Worm (Caenorhabditis elegans) whole organism, L4 larva: Measurements from ENCODE around the gene Y2H9A.4.

Experiments
- D1046.2 ChIP-seq: fragments of 200-800 bp; sonication (Bioruptor generic); IDR thresholded peaks from 2 replicates; pipeline ENCODE4 v1.3.6; 2022; ENCODE audit warnings: missing genetic modification characterization, missing compliant biosample characterization
- F49E8.2 ChIP-seq: sonication (generic microtip); optimal IDR thresholded peaks from 2 replicates; lab custom pipeline; 2016; ENCODE audit warnings: missing compliant biosample characterization, mild to moderate bottlenecking, missing genetic modification characterization, borderline replicate concordance
- R02D3.7 ChIP-seq: fragments of 150-350 bp; sonication (generic microtip); optimal IDR thresholded peaks from 3 replicates; lab custom pipeline; 2014; ENCODE audit warnings: missing biosample characterization, missing genetic modification characterization
- T26A8.4 ChIP-seq: fragments of 200-800 bp; sonication (Bioruptor generic); IDR thresholded peaks from 2 replicates; pipeline ENCODE4 v1.3.6; 2022; ENCODE audit warnings: missing genetic modification characterization, missing compliant biosample characterization
- Y75B8A.6 ChIP-seq: fragments of 200-800 bp; sonication (Bioruptor generic); IDR thresholded peaks from 2 replicates; pipeline ENCODE4 v1.3.6; 2022; ENCODE audit warnings: missing genetic modification reagents, missing genetic modification characterization, missing compliant biosample characterization
- ZK546.5 ChIP-seq, 2 experiments: sonication (generic microtip); optimal IDR thresholded peaks; 2 replicates each; lab custom pipeline; 2017; ENCODE audit warnings: missing biosample characterization in 2 of 2, missing genetic modification characterization in 2 of 2
- ama-1 ChIP-seq: fragments of 150-350 bp; optimal IDR thresholded peaks from 2 replicates; lab custom pipeline; 2014; ENCODE audit warnings: inconsistent platforms, mixed read lengths
- arid-1 ChIP-seq: fragments of 200-800 bp; sonication (Bioruptor generic); conservative IDR thresholded peaks from 2 replicates; pipeline ENCODE4 v1.3.6; 2022; ENCODE audit warnings: missing genetic modification reagents, missing genetic modification characterization, missing compliant biosample characterization
- attf-4 ChIP-seq: sonication (generic microtip); optimal IDR thresholded peaks from 3 replicates; lab custom pipeline; 2017; ENCODE audit warnings: missing biosample characterization, missing genetic modification characterization
- ceh-32 ChIP-seq: sonication (generic microtip); optimal IDR thresholded peaks from 2 replicates; lab custom pipeline; 2016; ENCODE audit warnings: mild to moderate bottlenecking, missing genetic modification characterization, missing compliant biosample characterization; ENCODE audit not compliant: poor library complexity
- ceh-44 ChIP-seq: fragments of 200-800 bp; sonication (Bioruptor generic); IDR thresholded peaks from 2 replicates; pipeline ENCODE4 v1.3.6; 2022; ENCODE audit warnings: missing genetic modification reagents, missing genetic modification characterization, missing compliant biosample characterization
- cey-2 ChIP-seq: sonication (generic microtip); optimal IDR thresholded peaks from 3 replicates; lab custom pipeline; 2017; ENCODE audit warnings: missing genetic modification characterization, mild to moderate bottlenecking, missing compliant biosample characterization, antibody characterized with exemption, borderline replicate concordance; ENCODE audit not compliant: insufficient read depth
- ctbp-1 ChIP-seq: fragments of 200-800 bp; sonication (Bioruptor generic); IDR thresholded peaks from 2 replicates; pipeline ENCODE4 v1.3.6; 2022; ENCODE audit warnings: missing genetic modification reagents, missing genetic modification characterization, missing compliant biosample characterization
- daf-12 ChIP-seq: fragments of 150-350 bp; optimal IDR thresholded peaks from 2 replicates; lab custom pipeline; 2014; ENCODE audit warnings: missing biosample characterization, missing genetic modification reagents, missing genetic modification characterization
- daf-16 ChIP-seq, 3 experiments: sonication (generic microtip); optimal IDR thresholded peaks; 2 replicates each; lab custom pipeline; 2016 to 2017; ENCODE audit warnings: missing genetic modification characterization in 3 of 3, missing genetic modification reagents in 3 of 3, mild to moderate bottlenecking in 2 of 3, missing compliant biosample characterization in 2 of 3, missing biosample characterization in 1 of 3, moderate library complexity in 1 of 3
- dmd-6 ChIP-seq: fragments of 200-800 bp; sonication (Bioruptor generic); IDR thresholded peaks from 2 replicates; pipeline ENCODE4 v1.3.6; 2022; ENCODE audit warnings: missing genetic modification reagents, missing genetic modification characterization, missing compliant biosample characterization
- dmd-9 ChIP-seq: fragments of 200-800 bp; sonication (Bioruptor generic); IDR thresholded peaks from 2 replicates; pipeline ENCODE4 v1.3.6; 2022; ENCODE audit warnings: missing genetic modification reagents, missing genetic modification characterization, missing compliant biosample characterization
- dve-1 ChIP-seq: sonication (generic microtip); optimal IDR thresholded peaks from 2 replicates; lab custom pipeline; 2017; ENCODE audit warnings: antibody characterized with exemption, mild to moderate bottlenecking, missing genetic modification characterization, missing compliant biosample characterization; ENCODE audit not compliant: insufficient read depth
- egl-27 ChIP-seq: sonication (generic microtip); optimal IDR thresholded peaks from 3 replicates; lab custom pipeline; 2017; ENCODE audit warnings: missing biosample characterization, missing genetic modification reagents, missing genetic modification characterization
- egl-43 ChIP-seq: fragments of 200-800 bp; sonication (Bioruptor generic); IDR thresholded peaks from 2 replicates; pipeline ENCODE4 v1.3.6; 2022; ENCODE audit warnings: missing genetic modification reagents, missing genetic modification characterization, missing compliant biosample characterization
- fkh-10 ChIP-seq: fragments of 150-350 bp; optimal IDR thresholded peaks from 2 replicates; lab custom pipeline; 2014; ENCODE audit warnings: missing biosample characterization, missing genetic modification reagents, missing genetic modification characterization
- fos-1 ChIP-seq: fragments of 150-350 bp; optimal IDR thresholded peaks from 2 replicates; lab custom pipeline; 2014; ENCODE audit warnings: missing biosample characterization, missing genetic modification characterization
- hif-1 ChIP-seq, 2 experiments: sonication (generic microtip); optimal IDR thresholded peaks; 2 replicates each; lab custom pipeline; 2016 to 2017; ENCODE audit warnings: missing compliant biosample characterization in 2 of 2, missing genetic modification characterization in 2 of 2, missing genetic modification reagents in 2 of 2, missing genotype in 2 of 2, mild to moderate bottlenecking in 1 of 2
- hlh-11 ChIP-seq: fragments of 200-800 bp; sonication (Bioruptor generic); optimal IDR thresholded peaks from 2 replicates; lab custom pipeline; 2018; ENCODE audit warnings: mild to moderate bottlenecking, missing genetic modification characterization, missing compliant biosample characterization
- hlh-30 ChIP-seq: sonication (generic microtip); optimal IDR thresholded peaks from 2 replicates; lab custom pipeline; 2017; ENCODE audit warnings: antibody characterized with exemption, mild to moderate bottlenecking, missing genetic modification characterization, missing compliant biosample characterization; ENCODE audit not compliant: insufficient read depth
- jun-1 ChIP-seq: fragments of 150-350 bp; optimal IDR thresholded peaks from 2 replicates; lab custom pipeline; 2014; ENCODE audit warnings: missing biosample characterization, missing genetic modification reagents, missing genetic modification characterization
- lim-7 ChIP-seq: fragments of 200-800 bp; sonication (Bioruptor generic); IDR thresholded peaks from 2 replicates; pipeline ENCODE4 v1.3.6; 2022; ENCODE audit warnings: missing genetic modification characterization, missing compliant biosample characterization
- lin-1 ChIP-seq: fragments of 200-800 bp; sonication (Bioruptor generic); IDR thresholded peaks from 2 replicates; pipeline ENCODE4 v1.3.6; 2022; ENCODE audit warnings: missing genetic modification reagents, missing genetic modification characterization, missing compliant biosample characterization
- lin-38 ChIP-seq: fragments of 200-800 bp; sonication (Bioruptor generic); IDR thresholded peaks from 2 replicates; pipeline ENCODE4 v1.3.6; 2022; ENCODE audit warnings: missing genetic modification reagents, missing genetic modification characterization, missing compliant biosample characterization
- lsy-2 ChIP-seq, 2 experiments: fragments of 150-350 bp in 1 of 2; sonication (generic microtip) in 1 of 2; optimal IDR thresholded peaks; 2 replicates each; lab custom pipeline; 2014 to 2017; ENCODE audit warnings: missing biosample characterization in 2 of 2, missing genetic modification characterization in 2 of 2
- madf-5 ChIP-seq, 2 experiments: fragments of 200-800 bp; sonication (Bioruptor generic); IDR thresholded peaks; 2 replicates each; pipeline ENCODE4 v1.3.6; 2022; ENCODE audit warnings: missing compliant biosample characterization in 2 of 2, missing genetic modification characterization in 2 of 2
- mep-1 ChIP-seq: fragments of 150-350 bp; sonication (generic microtip); optimal IDR thresholded peaks from 3 replicates; lab custom pipeline; 2014; ENCODE audit warnings: missing biosample characterization, missing genetic modification characterization
- mes-2 ChIP-seq: sonication (generic microtip); optimal IDR thresholded peaks from 2 replicates; lab custom pipeline; 2016; ENCODE audit warnings: missing genotype, mild to moderate bottlenecking, missing genetic modification characterization, missing compliant biosample characterization; ENCODE audit not compliant: poor library complexity, severe bottlenecking
- nhr-11 ChIP-seq: fragments of 150-350 bp; optimal IDR thresholded peaks from 2 replicates; lab custom pipeline; 2014; ENCODE audit warnings: missing biosample characterization, missing genetic modification characterization
- nhr-237 ChIP-seq: sonication (generic microtip); optimal IDR thresholded peaks from 2 replicates; lab custom pipeline; 2017; ENCODE audit warnings: missing biosample characterization, missing genetic modification characterization
- nhr-28 ChIP-seq: fragments of 150-350 bp; optimal IDR thresholded peaks from 2 replicates; lab custom pipeline; 2014; ENCODE audit warnings: missing biosample characterization, missing genetic modification characterization
- nhr-41 ChIP-seq: fragments of 200-800 bp; sonication (Bioruptor generic); IDR thresholded peaks from 2 replicates; pipeline ENCODE4 v1.3.6; 2022; ENCODE audit warnings: missing genetic modification reagents, missing genetic modification characterization, missing compliant biosample characterization
- nhr-48 ChIP-seq: sonication (generic microtip); optimal IDR thresholded peaks from 2 replicates; lab custom pipeline; 2016; ENCODE audit warnings: mild to moderate bottlenecking, missing genetic modification characterization, missing compliant biosample characterization
- nhr-6 ChIP-seq: fragments of 150-350 bp; optimal IDR thresholded peaks from 2 replicates; lab custom pipeline; 2014; ENCODE audit warnings: missing biosample characterization, missing genetic modification characterization
- nhr-76 ChIP-seq: fragments of 150-350 bp; optimal IDR thresholded peaks from 2 replicates; lab custom pipeline; 2014; ENCODE audit warnings: missing biosample characterization, missing genetic modification characterization
- nhr-77 ChIP-seq: fragments of 150-350 bp; optimal IDR thresholded peaks from 2 replicates; lab custom pipeline; 2014; ENCODE audit warnings: missing biosample characterization, missing genetic modification characterization
- pha-4 ChIP-seq, 2 experiments: fragments of 150-350 bp in 1 of 2; fragments of 200-800 bp in 1 of 2; sonication (Bioruptor generic) in 1 of 2; IDR thresholded peaks in 1 of 2; optimal IDR thresholded peaks in 1 of 2; 2 replicates each; pipeline versions ENCODE4 v1.3.6 to Lab custom; 2014 to 2022; ENCODE audit warnings: missing genetic modification characterization in 2 of 2, missing genetic modification reagents in 2 of 2, missing biosample characterization in 1 of 2, missing compliant biosample characterization in 1 of 2
- php-3 ChIP-seq: fragments of 200-800 bp; sonication (Bioruptor generic); IDR thresholded peaks from 2 replicates; pipeline ENCODE4 v1.3.6; 2022; ENCODE audit warnings: missing genetic modification reagents, missing genetic modification characterization, missing compliant biosample characterization
- pqm-1 ChIP-seq: sonication (generic microtip); optimal IDR thresholded peaks from 2 replicates; lab custom pipeline; 2017; ENCODE audit warnings: missing biosample characterization, missing genetic modification characterization
- rbr-2 ChIP-seq: sonication (generic microtip); optimal IDR thresholded peaks from 2 replicates; lab custom pipeline; 2016; ENCODE audit warnings: missing genotype, missing genetic modification characterization, missing compliant biosample characterization
- skn-1 ChIP-seq: fragments of 150-350 bp; optimal IDR thresholded peaks from 2 replicates; lab custom pipeline; 2014; ENCODE audit warnings: missing biosample characterization, missing genetic modification characterization
- snpc-1.2 ChIP-seq: fragments of 200-800 bp; sonication (Bioruptor generic); IDR thresholded peaks from 2 replicates; pipeline ENCODE4 v1.3.6; 2022; ENCODE audit warnings: missing genetic modification reagents, missing genetic modification characterization, missing compliant biosample characterization
- spr-1 ChIP-seq: sonication (generic microtip); optimal IDR thresholded peaks from 2 replicates; lab custom pipeline; 2016; ENCODE audit warnings: mild to moderate bottlenecking, missing genetic modification characterization, missing compliant biosample characterization
- vab-7 ChIP-seq: fragments of 200-800 bp; sonication (Bioruptor generic); IDR thresholded peaks from 2 replicates; pipeline ENCODE4 v1.3.6; 2022; ENCODE audit warnings: missing genetic modification reagents, missing genetic modification characterization, missing compliant biosample characterization
- ztf-7 ChIP-seq: fragments of 150-350 bp; optimal IDR thresholded peaks from 2 replicates; lab custom pipeline; 2014; ENCODE audit warnings: missing biosample characterization, missing genetic modification characterization

Y2H9A.4 gene

DNA sequence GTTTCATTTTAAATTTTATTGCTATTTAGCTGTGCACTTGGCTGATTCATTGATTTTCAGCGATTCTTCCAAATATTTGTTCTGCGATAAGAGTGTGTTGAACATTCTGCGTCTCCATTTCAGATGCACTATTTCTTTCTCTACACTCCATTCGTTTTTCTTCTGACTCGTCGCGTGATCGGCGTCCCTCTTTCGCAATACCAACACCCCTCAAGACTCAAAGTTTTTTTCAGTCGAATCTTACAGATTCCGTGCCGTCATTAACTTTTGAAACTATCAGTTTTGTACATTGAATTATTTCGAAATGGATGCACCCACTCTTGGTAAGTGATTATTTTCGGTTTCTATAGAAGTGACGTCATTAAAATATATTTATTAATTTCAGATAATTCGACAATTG is 17.3 kb downstream of the Y2H9A.4 start, which contains the start of gene frm-10:
Gene frm-10, plus strand, starts transcription at position 234 of the 400 bp plus-strand sequence.
- TF ChIP-seq ceh-44 (GFP tag; lab: Robert Waterston, UW) (no peak), ZK546.5 (tag; optimal IDR thresholded peaks at IDR 0.05; lab: Kevin White, UChicago) (no peak), fkh-10 (GFP tag; lab: Kevin White, UChicago) (no peak), pqm-1 (tag; lab: Kevin White, UChicago) (peak; percentile 82), nhr-237 (tag; lab: Kevin White, UChicago) (no peak), nhr-48 (tag; lab: Kevin White, UChicago) (peak; percentile 77), madf-5 (GFP tag; IDR thresholded peaks at IDR 0.05; lab: Robert Waterston, UW) (no peak), php-3 (peak; percentile 95), vab-7 (no peak), T26A8.4 (GFP tag; lab: Robert Waterston, UW) (peak; percentile 37; the same call in 1 of the 2 replicates), hif-1 (tag; optimal IDR thresholded peaks at IDR 0.05; lab: Kevin White, UChicago) (peak in 1 of 2 experiments; percentile 76), nhr-11 (peak; percentile 45), dve-1 (tag; lab: Kevin White, UChicago) (peak; percentile 93), hlh-11 (tag; lab: Kevin White, UChicago) (peak; percentile 92), snpc-1.2 (GFP tag; lab: Robert Waterston, UW) (no peak), egl-27 (tag; lab: Kevin White, UChicago) (no peak), fos-1 (tag; lab: Kevin White, UChicago) (no peak), rbr-2 (tag; lab: Kevin White, UChicago) (peak; percentile 41), jun-1 (tag; lab: Kevin White, UChicago) (peak; percentile 28), dmd-9 (GFP tag; lab: Robert Waterston, UW) (no peak), lin-38 (GFP tag; lab: Robert Waterston, UW) (no peak), attf-4 (no peak), mes-2 (peak; percentile 75), lsy-2 (tag; optimal IDR thresholded peaks at IDR 0.05; lab: Kevin White, UChicago) (peak; percentile 55 to 67), nhr-6 (tag; lab: Kevin White, UChicago) (peak; percentile 88), dmd-6 (GFP tag; lab: Robert Waterston, UW) (peak; percentile 84), Y75B8A.6 (0 out of 2 replicates have a peak, but pooled peaks have one; percentile 31), ctbp-1 (no peak), nhr-28 (tag; lab: Kevin White, UChicago) (peak; percentile 94), lim-7 (GFP tag; lab: Robert Waterston, UW) (no peak), nhr-77 (peak; percentile 36), arid-1 (0 out of 2 replicates have a peak, but pooled peaks have one; percentile 28), ama-1 (no peak), skn-1 (tag; lab: Kevin White, UChicago) (no peak), daf-16 (GFP tag; optimal IDR thresholded peaks at IDR 0.05; lab: Kevin White, UChicago) (no peak), daf-16 (tag; optimal IDR thresholded peaks at IDR 0.05; lab: Kevin White, UChicago) (peak; percentile 81), hlh-30 (tag; lab: Kevin White, UChicago) (peak; percentile 97), daf-12 (tag; lab: Kevin White, UChicago) (no peak), R02D3.7 (tag; lab: Kevin White, UChicago) (no peak), mep-1 (tag; lab: Kevin White, UChicago) (peak; percentile 83), D1046.2 (GFP tag; lab: Robert Waterston, UW) (no peak), cey-2 (tag; lab: Kevin White, UChicago) (no peak), ztf-7 (tag; lab: Kevin White, UChicago) (peak; percentile 49), egl-43 (no peak), pha-4 (GFP tag; IDR thresholded peaks at IDR 0.05; lab: Robert Waterston, UW) (peak; percentile 55; the same call in 1 of the 2 replicates), pha-4 (tag; optimal IDR thresholded peaks at IDR 0.05; lab: Kevin White, UChicago) (peak; percentile 88), ceh-32 (tag; lab: Kevin White, UChicago) (no peak), lin-1 (GFP tag; lab: Robert Waterston, UW) (peak; percentile 69; the same call in 1 of the 2 replicates), nhr-76 (no peak), nhr-41 (GFP tag; lab: Robert Waterston, UW) (no peak), F49E8.2 (no peak), spr-1 (tag; lab: Kevin White, UChicago) (peak; percentile 11)
